Fruit fly (Drosophila melanogaster) whole organism, pupa: ENCODE data around the gene Rrp1.

Source experiments
- CG10348 ChIP-seq: fragments of 200-800 bp; sonication (Bioruptor generic); IDR thresholded peaks from 2 replicates; pipeline ENCODE4 v1.3.6; 2022; ENCODE audit warnings: missing biosample characterization, missing genetic modification characterization
- CG15710 ChIP-seq: fragments of 200-800 bp; sonication (Bioruptor generic); optimal IDR thresholded peaks from 2 replicates; lab custom pipeline; 2018; ENCODE audit warnings: missing biosample characterization, mild to moderate bottlenecking, missing genetic modification characterization, moderate library complexity
- CG34367 ChIP-seq: fragments of 200-800 bp; sonication (Bioruptor generic); optimal IDR thresholded peaks from 2 replicates; lab custom pipeline; 2018; ENCODE audit warnings: missing biosample characterization, mild to moderate bottlenecking, missing genetic modification characterization
- CG8159 ChIP-seq: fragments of 200-800 bp; sonication (Bioruptor generic); optimal IDR thresholded peaks from 3 replicates; lab custom pipeline; 2018; ENCODE audit warnings: missing biosample characterization, mild to moderate bottlenecking, missing genetic modification characterization, moderate library complexity
- D1 ChIP-seq: fragments of 200-800 bp; sonication (Bioruptor generic); optimal IDR thresholded peaks from 2 replicates; lab custom pipeline; 2018; ENCODE audit warnings: missing biosample characterization, mild to moderate bottlenecking, missing genetic modification characterization, moderate library complexity
- EcR ChIP-seq: fragments of 200-800 bp; sonication (Bioruptor generic); optimal IDR thresholded peaks from 3 replicates; lab custom pipeline; 2019; ENCODE audit warnings: missing biosample characterization, missing genetic modification characterization, mild to moderate bottlenecking, moderate library complexity, missing genetic modification reagents
- rn ChIP-seq: fragments of 200-800 bp; sonication (Bioruptor generic); IDR thresholded peaks from 2 replicates; pipeline ENCODE4 v1.3.6; 2022; ENCODE audit warnings: missing biosample characterization, missing genetic modification characterization

DNA sequence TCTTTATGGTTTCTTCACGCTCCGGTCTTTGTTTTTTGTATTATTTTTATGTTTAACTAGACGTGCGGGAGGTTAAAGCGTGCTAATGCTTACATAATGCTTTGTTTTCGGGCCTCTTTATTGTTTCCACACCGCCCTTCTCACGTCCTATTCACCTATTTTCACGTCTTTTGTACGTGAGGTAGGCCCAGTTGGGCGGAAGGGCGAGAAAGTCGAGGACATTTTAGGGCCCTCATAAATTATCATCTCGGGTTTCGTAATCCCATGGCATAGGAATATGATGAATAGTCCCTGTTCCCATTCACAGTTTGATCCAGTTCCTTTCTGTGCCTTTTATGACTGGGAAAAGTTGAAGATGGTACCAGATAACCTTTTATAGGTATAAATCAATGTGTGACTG, 33.2 kb upstream of the Rrp1 start:
- TF ChIP-seq CG15710 (tag; lab: Kevin White, UChicago), result no peak
- no peak for TF ChIP-seq rn (GFP tag; lab: Robert Waterston, UW)
- no peak for TF ChIP-seq CG8159
- TF ChIP-seq D1, result no peak
- TF ChIP-seq CG34367, result no peak
- no peak for TF ChIP-seq CG10348 (GFP tag; lab: Robert Waterston, UW)
- TF ChIP-seq EcR, result no peak
